Fruit fly (Drosophila melanogaster) whole organism, wandering third instar larva: ENCODE results near the gene REPTOR-BP.

Experiments
- Dfd ChIP-seq: fragments of >200 bp; optimal IDR thresholded peaks from 2 replicates; lab custom pipeline; 2017; ENCODE audit warnings: missing biosample characterization, missing genetic modification characterization
- GATAd ChIP-seq: sonication (Bioruptor generic); optimal IDR thresholded peaks from 2 replicates; lab custom pipeline; 2016; ENCODE audit warnings: missing biosample characterization, missing genetic modification characterization
- Myc ChIP-seq: fragments of >200 bp; optimal IDR thresholded peaks from 2 replicates; lab custom pipeline; 2017
- br ChIP-seq: fragments of 200-800 bp; sonication (Bioruptor generic); optimal IDR thresholded peaks from 2 replicates; lab custom pipeline; 2016; ENCODE audit warnings: missing biosample characterization, missing genetic modification characterization
- psq ChIP-seq: fragments of 200-800 bp; sonication (Bioruptor generic); optimal IDR thresholded peaks from 3 replicates; lab custom pipeline; 2017; ENCODE audit warnings: missing biosample characterization, mild to moderate bottlenecking, missing genetic modification characterization, moderate library complexity

DNA sequence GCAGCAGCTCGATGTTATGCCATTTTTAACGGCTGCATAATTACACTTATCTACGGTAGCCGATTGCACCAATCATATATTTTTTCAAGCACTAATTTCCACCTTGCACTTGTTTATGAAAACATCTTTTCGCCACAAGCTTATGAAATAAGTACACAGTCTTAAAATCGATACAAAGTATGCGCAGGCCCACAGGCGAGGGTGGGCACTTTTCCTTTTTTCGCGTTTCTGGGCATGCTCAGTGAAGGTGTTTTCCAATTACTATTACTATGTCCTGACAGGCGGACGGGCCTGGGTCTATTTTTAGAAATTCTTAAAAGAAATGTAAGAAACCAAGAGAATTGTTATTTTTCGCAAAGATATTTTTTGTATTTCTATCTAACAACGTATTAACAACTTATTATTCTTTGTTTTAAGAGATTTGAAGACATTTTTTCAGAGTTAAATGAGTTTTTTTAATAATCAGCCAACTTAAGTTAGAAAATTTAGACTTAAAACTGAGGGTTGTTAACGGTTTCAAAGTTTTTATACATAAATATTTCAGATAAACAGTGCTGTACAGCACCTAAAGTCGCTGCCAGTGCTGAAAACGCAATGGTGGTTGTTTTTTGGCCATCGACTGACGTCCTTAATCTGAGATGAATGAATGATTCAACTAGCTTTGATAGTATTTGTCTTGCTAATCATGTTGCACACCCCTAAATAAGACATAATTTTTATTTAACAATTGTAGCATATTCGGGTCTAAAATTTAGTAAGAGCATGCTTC lies 46.9 kb downstream of the REPTOR-BP start, which contains the start of gene Cdk5alpha:
- TF ChIP-seq br (GFP tag; lab: Kevin White, UChicago) (no peak), Myc (lab: Kevin White, UChicago) (no peak), psq (GFP tag; lab: Kevin White, UChicago) (no peak), Dfd (no peak), GATAd (GFP tag; lab: Kevin White, UChicago) (no peak)
